Worm (Caenorhabditis elegans) whole organism, L4/young adult: ENCODE measurements around the gene slo-2.

Experiments used
- W03F9.2 ChIP-seq: fragments of 150-350 bp; optimal IDR thresholded peaks from 2 replicates; lab custom pipeline; 2014; ENCODE audit warnings: missing biosample characterization, missing genetic modification characterization
- dao-5 ChIP-seq: sonication (generic microtip); optimal IDR thresholded peaks from 2 replicates; lab custom pipeline; 2016; ENCODE audit warnings: missing genotype, missing genetic modification characterization, moderate library complexity, missing compliant biosample characterization
- him-1 ChIP-seq: sonication (generic microtip); optimal IDR thresholded peaks from 2 replicates; lab custom pipeline; 2016; ENCODE audit warnings: missing genotype, missing genetic modification reagents, missing genetic modification characterization, missing compliant biosample characterization

ce11 chrX:11344899-11345298 lies 60.8 kb downstream of the slo-2 start:
- TF ChIP-seq him-1 (no peak), W03F9.2 (no peak), dao-5 (tag; lab: Kevin White, UChicago) (no peak)
